Fruit fly (Drosophila melanogaster) whole organism, embryonic: ENCODE results near the gene TfAP-2.
A peak's percentile ranks its signal among the peaks of the same experiment; 100 is the strongest.

ENCODE experiments used
- Ada2b ChIP-seq: fragments of 200-800 bp; sonication (Bioruptor generic); IDR thresholded peaks from 2 replicates; pipeline ENCODE4 v1.3.6; 2022; ENCODE audit warnings: missing biosample characterization, missing genetic modification characterization
- BEAF-32 ChIP-seq: fragments of 200-800 bp; sonication (Bioruptor generic); optimal IDR thresholded peaks from 3 replicates; lab custom pipeline; 2017; ENCODE audit warnings: missing biosample characterization, missing genetic modification characterization, mild to moderate bottlenecking, moderate library complexity, missing genetic modification reagents
- CG1024 ChIP-seq: fragments of 200-800 bp; sonication (Bioruptor generic); IDR thresholded peaks from 2 replicates; pipeline ENCODE4 v1.3.6; 2022; ENCODE audit warnings: missing biosample characterization, missing genetic modification characterization
- CG11085 ChIP-seq: fragments of 200-800 bp; sonication (Bioruptor generic); IDR thresholded peaks from 2 replicates; pipeline ENCODE4 v1.3.6; 2022; ENCODE audit warnings: missing biosample characterization, missing genetic modification characterization
- CG11504 ChIP-seq: fragments of 200-800 bp; sonication (Bioruptor generic); optimal IDR thresholded peaks from 3 replicates; lab custom pipeline; 2019; ENCODE audit warnings: missing biosample characterization, mild to moderate bottlenecking, missing genetic modification characterization, moderate library complexity
- CG11695 ChIP-seq: fragments of 200-800 bp; sonication (Bioruptor generic); IDR thresholded peaks from 3 replicates; pipeline ENCODE4 v1.3.6; 2022; ENCODE audit warnings: missing biosample characterization, missing genetic modification characterization
- CG13624 ChIP-seq: fragments of 200-800 bp; sonication (Bioruptor generic); optimal IDR thresholded peaks from 2 replicates; lab custom pipeline; 2016; ENCODE audit warnings: missing biosample characterization, missing genetic modification characterization
- CG14667 ChIP-seq: fragments of 200-800 bp; sonication (Bioruptor generic); IDR thresholded peaks from 2 replicates; pipeline ENCODE4 v1.3.6; 2022; ENCODE audit warnings: missing biosample characterization, missing genetic modification characterization
- CG16813 ChIP-seq: fragments of 200-800 bp; sonication (Bioruptor generic); IDR thresholded peaks from 3 replicates; pipeline ENCODE4 v1.3.6; 2022; ENCODE audit warnings: missing biosample characterization, missing genetic modification characterization; ENCODE audit not compliant: partially characterized antibody
- CG17361 ChIP-seq: fragments of 200-800 bp; sonication (Bioruptor generic); IDR thresholded peaks from 3 replicates; pipeline ENCODE4 v1.3.6; 2022; ENCODE audit warnings: missing biosample characterization, missing genetic modification characterization
- CG1832 ChIP-seq: fragments of 200-800 bp; sonication (Bioruptor generic); optimal IDR thresholded peaks from 2 replicates; lab custom pipeline; 2017; ENCODE audit warnings: missing biosample characterization, mild to moderate bottlenecking, missing genetic modification characterization, inconsistent platforms
- CG18476 ChIP-seq: fragments of 200-800 bp; sonication (Bioruptor generic); optimal IDR thresholded peaks from 2 replicates; lab custom pipeline; 2016; ENCODE audit warnings: missing biosample characterization, mild to moderate bottlenecking, missing genetic modification characterization
- CG18764 ChIP-seq: fragments of 200-800 bp; sonication (Bioruptor generic); optimal IDR thresholded peaks from 3 replicates; lab custom pipeline; 2016; ENCODE audit warnings: missing biosample characterization, missing genetic modification characterization
- CG30431 ChIP-seq: fragments of 200-800 bp; sonication (Bioruptor generic); optimal IDR thresholded peaks from 2 replicates; lab custom pipeline; 2017; ENCODE audit warnings: missing biosample characterization, missing genetic modification characterization
- CG3726 ChIP-seq: fragments of 200-800 bp; sonication (Bioruptor generic); IDR thresholded peaks from 3 replicates; pipeline ENCODE4, ENCODE4 v1.3.6; 2022; ENCODE audit warnings: missing biosample characterization, missing genetic modification characterization
- CG4282 ChIP-seq: fragments of 200-800 bp; sonication (Bioruptor generic); optimal IDR thresholded peaks from 2 replicates; lab custom pipeline; 2016; ENCODE audit warnings: missing biosample characterization, missing genetic modification characterization
- CG4820 ChIP-seq: fragments of 200-800 bp; sonication (Bioruptor generic); optimal IDR thresholded peaks from 3 replicates; lab custom pipeline; 2016; ENCODE audit warnings: missing biosample characterization, missing genetic modification characterization
- CG5953 ChIP-seq: fragments of 200-800 bp; sonication (Bioruptor generic); IDR thresholded peaks from 2 replicates; pipeline ENCODE4 v1.3.6; 2022; ENCODE audit warnings: missing biosample characterization, missing genetic modification characterization
- CG8359 ChIP-seq: fragments of 200-800 bp; sonication (Bioruptor generic); optimal IDR thresholded peaks from 2 replicates; lab custom pipeline; 2017; ENCODE audit warnings: missing biosample characterization, mild to moderate bottlenecking, missing genetic modification characterization, borderline replicate concordance
- Chrac-16 ChIP-seq: fragments of 200-800 bp; sonication (Bioruptor generic); optimal IDR thresholded peaks from 3 replicates; lab custom pipeline; 2016; ENCODE audit warnings: missing biosample characterization, missing genetic modification characterization
- D19B ChIP-seq: fragments of 200-800 bp; sonication (Bioruptor generic); optimal IDR thresholded peaks from 2 replicates; lab custom pipeline; 2017; ENCODE audit warnings: missing biosample characterization, mild to moderate bottlenecking, missing genetic modification characterization
- Dip2 ChIP-seq: fragments of 200-800 bp; sonication (Bioruptor generic); IDR thresholded peaks from 2 replicates; pipeline ENCODE4 v1.3.6; 2022; ENCODE audit warnings: missing biosample characterization, missing genetic modification characterization
- H15 ChIP-seq: fragments of 200-800 bp; sonication (Bioruptor generic); IDR thresholded peaks from 3 replicates; pipeline ENCODE4 v1.3.6; 2022; ENCODE audit warnings: missing biosample characterization, missing genetic modification characterization
- H2.0 ChIP-seq: fragments of 200-800 bp; sonication (Bioruptor generic); IDR thresholded peaks from 2 replicates; pipeline ENCODE4 v1.3.6; 2022; ENCODE audit warnings: missing biosample characterization, missing genetic modification characterization
- Hey ChIP-seq: fragments of 200-800 bp; sonication (Bioruptor generic); optimal IDR thresholded peaks from 3 replicates; lab custom pipeline; 2018; ENCODE audit warnings: missing biosample characterization, mild to moderate bottlenecking, missing genetic modification characterization
- Lpt ChIP-seq: fragments of >200 bp; optimal IDR thresholded peaks from 2 replicates; lab custom pipeline; 2018; ENCODE audit warnings: missing biosample characterization, missing genetic modification characterization
- Mes4 ChIP-seq: fragments of 200-800 bp; sonication (Bioruptor generic); optimal IDR thresholded peaks from 2 replicates; lab custom pipeline; 2016; ENCODE audit warnings: missing biosample characterization, missing genetic modification characterization
- Neu2 ChIP-seq: fragments of 200-800 bp; sonication (Bioruptor generic); optimal IDR thresholded peaks from 3 replicates; lab custom pipeline; 2016; ENCODE audit warnings: missing biosample characterization, missing genetic modification characterization, borderline replicate concordance
- Sox102F ChIP-seq: fragments of 200-800 bp; sonication (Bioruptor generic); optimal IDR thresholded peaks from 2 replicates; lab custom pipeline; 2018; ENCODE audit warnings: missing biosample characterization, mild to moderate bottlenecking, missing genetic modification characterization, moderate library complexity
- Taf1 ChIP-seq: fragments of 200-800 bp; sonication (Bioruptor generic); IDR thresholded peaks from 2 replicates; pipeline ENCODE4 v1.3.6; 2022; ENCODE audit warnings: missing biosample characterization, missing genetic modification characterization
- Xbp1 ChIP-seq: fragments of 200-800 bp; sonication (Bioruptor generic); optimal IDR thresholded peaks from 3 replicates; lab custom pipeline; 2016; ENCODE audit warnings: missing biosample characterization, mild to moderate bottlenecking, missing genetic modification characterization
- amos ChIP-seq: fragments of 200-800 bp; sonication (Bioruptor generic); IDR thresholded peaks from 2 replicates; pipeline ENCODE4 v1.3.6; 2022; ENCODE audit warnings: missing biosample characterization, missing genetic modification characterization; ENCODE audit not compliant: partially characterized antibody
- bab2 ChIP-seq: fragments of 200-800 bp; sonication (Bioruptor generic); optimal IDR thresholded peaks from 2 replicates; lab custom pipeline; 2016; ENCODE audit warnings: missing biosample characterization, missing genetic modification characterization
- bigmax ChIP-seq: fragments of 200-800 bp; sonication (Bioruptor generic); optimal IDR thresholded peaks from 2 replicates; lab custom pipeline; 2018; ENCODE audit warnings: missing biosample characterization, mild to moderate bottlenecking, missing genetic modification characterization
- chinmo ChIP-seq: fragments of 200-800 bp; sonication (Bioruptor generic); IDR thresholded peaks from 4 replicates; pipeline ENCODE4 v1.3.6; 2022; ENCODE audit warnings: missing biosample characterization, missing genetic modification characterization; ENCODE audit not compliant: partially characterized antibody
- ci ChIP-seq: fragments of 200-800 bp; sonication (Bioruptor generic); IDR thresholded peaks from 3 replicates; pipeline ENCODE4 v1.3.6; 2022; ENCODE audit warnings: missing biosample characterization, missing genetic modification characterization
- dati ChIP-seq: fragments of 200-800 bp; sonication (Bioruptor generic); IDR thresholded peaks from 2 replicates; pipeline ENCODE4 v1.3.6; 2022; ENCODE audit warnings: missing biosample characterization, missing genetic modification characterization
- gcm ChIP-seq: fragments of 200-800 bp; sonication (Bioruptor generic); optimal IDR thresholded peaks from 2 replicates; lab custom pipeline; 2019; ENCODE audit warnings: missing biosample characterization, mild to moderate bottlenecking, missing genetic modification characterization, moderate library complexity
- grau ChIP-seq: fragments of 200-800 bp; optimal IDR thresholded peaks from 3 replicates; lab custom pipeline; 2019; ENCODE audit warnings: missing biosample characterization, mild to moderate bottlenecking, missing genetic modification characterization, moderate library complexity
- hbn ChIP-seq: fragments of 200-800 bp; sonication (Bioruptor generic); IDR thresholded peaks from 2 replicates; pipeline ENCODE4 v1.3.6; 2022; ENCODE audit warnings: missing biosample characterization, missing genetic modification characterization; ENCODE audit not compliant: partially characterized antibody
- inv ChIP-seq: fragments of 200-800 bp; sonication (Bioruptor generic); IDR thresholded peaks from 2 replicates; pipeline ENCODE4 v1.3.6; 2022; ENCODE audit warnings: missing biosample characterization, missing genetic modification characterization; ENCODE audit not compliant: partially characterized antibody
- luna ChIP-seq: fragments of 200-800 bp; sonication (Bioruptor generic); optimal IDR thresholded peaks from 2 replicates; lab custom pipeline; 2016; ENCODE audit warnings: missing biosample characterization, missing genetic modification characterization
- otp ChIP-seq: fragments of 200-800 bp; sonication (Bioruptor generic); IDR thresholded peaks from 3 replicates; pipeline ENCODE4, ENCODE4 v1.3.6; 2022; ENCODE audit warnings: missing biosample characterization, missing genetic modification characterization
- pfk ChIP-seq: fragments of 200-800 bp; sonication (Bioruptor generic); optimal IDR thresholded peaks from 2 replicates; lab custom pipeline; 2018; ENCODE audit warnings: missing biosample characterization, mild to moderate bottlenecking, missing genetic modification characterization, moderate library complexity
- pita ChIP-seq: fragments of 200-800 bp; sonication (Bioruptor generic); optimal IDR thresholded peaks from 2 replicates; lab custom pipeline; 2017; ENCODE audit warnings: missing biosample characterization, mild to moderate bottlenecking, missing genetic modification characterization
- ro ChIP-seq: fragments of 200-800 bp; sonication (Bioruptor generic); IDR thresholded peaks from 2 replicates; pipeline ENCODE4 v1.3.6; 2022; ENCODE audit warnings: missing biosample characterization, missing genetic modification characterization
- sens-2 ChIP-seq: fragments of 200-800 bp; sonication (Bioruptor generic); IDR thresholded peaks from 2 replicates; pipeline ENCODE4 v1.3.6; 2022; ENCODE audit warnings: missing biosample characterization, missing genetic modification characterization
- shn ChIP-seq: fragments of 200-800 bp; sonication (Bioruptor generic); optimal IDR thresholded peaks from 3 replicates; lab custom pipeline; 2016; ENCODE audit warnings: missing biosample characterization, missing genetic modification characterization
- twi ChIP-seq: fragments of 200-800 bp; optimal IDR thresholded peaks from 2 replicates; lab custom pipeline; 2019; ENCODE audit warnings: missing biosample characterization, mild to moderate bottlenecking, missing genetic modification characterization, moderate library complexity

The TfAP-2 gene

DNA sequence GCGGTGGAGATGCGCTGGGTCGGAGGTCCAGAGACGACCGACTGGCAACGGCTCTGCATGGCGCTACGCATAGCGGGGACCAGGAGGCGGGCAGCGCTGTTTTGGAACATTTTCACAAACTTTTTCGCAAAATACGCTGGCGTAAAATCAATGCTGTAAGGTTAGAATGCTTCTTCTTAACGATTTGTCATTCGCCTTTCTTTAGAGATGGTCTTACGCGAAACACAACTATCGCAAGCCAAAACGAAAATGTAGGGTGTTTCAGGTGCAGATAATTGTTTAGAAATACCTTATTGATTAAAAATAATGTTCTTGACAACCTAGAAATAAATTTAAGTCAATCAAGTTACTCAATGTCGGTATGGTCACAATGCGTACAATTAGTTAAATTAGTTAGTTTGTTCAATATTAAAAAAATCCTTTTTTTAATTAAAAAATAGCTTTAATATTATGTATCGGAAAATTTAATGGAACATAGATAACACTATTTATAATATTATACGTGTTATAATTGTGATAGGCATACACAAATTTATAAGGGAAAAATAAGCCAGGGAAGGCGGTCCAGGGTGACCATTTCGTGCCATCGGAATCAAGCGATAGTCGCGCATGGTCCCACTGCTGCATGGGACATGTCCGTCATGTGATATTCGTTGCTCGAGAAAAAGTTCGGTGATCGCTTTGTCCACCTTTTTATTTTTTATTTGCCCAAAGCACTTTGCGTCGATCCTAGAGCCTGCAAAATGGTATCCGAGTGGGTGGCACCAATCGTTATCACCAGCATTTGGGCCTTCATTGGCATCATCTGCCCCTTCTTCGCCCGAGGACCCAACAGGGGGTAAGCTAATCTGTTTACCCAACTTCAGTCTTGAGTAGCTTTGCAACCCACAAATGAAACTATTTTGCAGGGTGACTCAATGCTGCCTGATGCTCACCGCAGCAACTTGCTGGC, 47.1 kb upstream of the TfAP-2 start, which contains the start of the genes COX8 and VhaM9.7-b (continued):
- TF ChIP-seq grau = no peak
- TF ChIP-seq CG16813 (GFP tag; lab: Robert Waterston, UW) = peak; percentile 80
- TF ChIP-seq Neu2 = no peak
- TF ChIP-seq ci (GFP tag; lab: Robert Waterston, UW) = peak; percentile 63
- TF ChIP-seq D19B (GFP tag; lab: Kevin White, UChicago) = peak; percentile 21
- no peak for TF ChIP-seq ro (GFP tag; lab: Robert Waterston, UW)
- TF ChIP-seq inv (GFP tag; lab: Robert Waterston, UW) = peak; percentile 65; the same call in 1 of the 2 replicates
- peak; percentile 14 for TF ChIP-seq CG18476 (GFP tag; lab: Kevin White, UChicago)
- TF ChIP-seq Taf1 (GFP tag; lab: Robert Waterston, UW) = peak; percentile 62; the same call in 1 of the 2 replicates
- TF ChIP-seq gcm (GFP tag; lab: Kevin White, UChicago) = no peak
- TF ChIP-seq Ada2b (GFP tag; lab: Robert Waterston, UW) = no peak
- peak; percentile 24 for TF ChIP-seq pfk (GFP tag; lab: Kevin White, UChicago)
- peak; percentile 72 for TF ChIP-seq Xbp1
- no peak for TF ChIP-seq CG30431
- peak; percentile 53 for TF ChIP-seq hbn (GFP tag; lab: Robert Waterston, UW)
- TF ChIP-seq shn = peak; percentile 52
- TF ChIP-seq Dip2 (GFP tag; lab: Robert Waterston, UW) = no peak
- TF ChIP-seq Mes4 (GFP tag; lab: Kevin White, UChicago) = no peak
- TF ChIP-seq CG13624 (GFP tag; lab: Kevin White, UChicago) = peak; percentile 56
- peak; percentile 49 for TF ChIP-seq bab2 (GFP tag; lab: Kevin White, UChicago)
- TF ChIP-seq CG3726 (GFP tag; lab: Robert Waterston, UW) = no peak
- TF ChIP-seq H15 (GFP tag; lab: Robert Waterston, UW) = no peak
- 0 out of 2 replicates have a peak, but pooled peaks have one; percentile 16 for TF ChIP-seq CG1024 (GFP tag; lab: Robert Waterston, UW)
- TF ChIP-seq CG4282 (GFP tag; lab: Kevin White, UChicago) = peak; percentile 15
- TF ChIP-seq sens-2 (GFP tag; lab: Robert Waterston, UW) = no peak
- peak; percentile 48 for TF ChIP-seq H2.0 (GFP tag; lab: Robert Waterston, UW)
- TF ChIP-seq CG8359 (GFP tag; lab: Kevin White, UChicago) = no peak
- TF ChIP-seq CG11695 = no peak
- no peak for TF ChIP-seq CG11504 (tag; lab: Kevin White, UChicago)
- no peak; the same call in none of the 2 replicates for TF ChIP-seq CG11085 (GFP tag; lab: Robert Waterston, UW)
- TF ChIP-seq chinmo (GFP tag; lab: Robert Waterston, UW) = 0 out of 4 replicates have a peak, but pooled peaks have one; percentile 63
- TF ChIP-seq luna (GFP tag; lab: Kevin White, UChicago) = peak; percentile 1
- no peak for TF ChIP-seq Hey (tag; lab: Kevin White, UChicago)
- TF ChIP-seq dati (GFP tag; lab: Robert Waterston, UW) = no peak
- no peak for TF ChIP-seq CG5953
- TF ChIP-seq bigmax (GFP tag; lab: Kevin White, UChicago) = peak; percentile 88
- no peak for TF ChIP-seq CG1832
- no peak for TF ChIP-seq pita
- peak; percentile 72 for TF ChIP-seq amos (GFP tag; lab: Robert Waterston, UW)
- no peak for TF ChIP-seq otp (GFP tag; lab: Robert Waterston, UW)
- TF ChIP-seq CG4820 (GFP tag; lab: Kevin White, UChicago) = peak; percentile 68
- TF ChIP-seq Sox102F = no peak
- peak; percentile 62 for TF ChIP-seq CG18764 (GFP tag; lab: Kevin White, UChicago)
- TF ChIP-seq CG17361 (GFP tag; lab: Robert Waterston, UW) = no peak; the same call in none of the 3 replicates
- TF ChIP-seq Chrac-16 (GFP tag; lab: Kevin White, UChicago) = peak; percentile 55
- TF ChIP-seq CG14667 = no peak
- no peak for TF ChIP-seq Lpt (GFP tag; lab: Kevin White, UChicago)
- TF ChIP-seq twi (tag; lab: Kevin White, UChicago) = no peak
- peak; percentile 93 for TF ChIP-seq BEAF-32 (GFP tag; lab: Kevin White, UChicago)
